Fruit fly (Drosophila melanogaster): ENCODE results near the gene CG31055.

CG31055 gene

dm6 chr3R:27636010-27636584 lies 51.8 kb downstream of the CG31055 start, which contains the start of the genes CG5611 and Mtl (continued):
- TF ChIP-seq Sox100B (GFP tag; optimal IDR thresholded peaks at IDR 0.05) = peak; percentile 99
- TF ChIP-seq CG10565 (GFP tag; optimal IDR thresholded peaks at IDR 0.05) = peak; percentile 97
- TF ChIP-seq Sin3A (optimal IDR thresholded peaks at IDR 0.05) = peak; percentile 73
- peak; percentile 93 for TF ChIP-seq Bdp1 (GFP tag; optimal IDR thresholded peaks at IDR 0.05)
- TF ChIP-seq gro (GFP tag; optimal IDR thresholded peaks at IDR 0.05) = peak; percentile 97
- TF ChIP-seq dimm (GFP tag; IDR thresholded peaks at IDR 0.05) = peak; percentile 99
- peak; percentile 93 for TF ChIP-seq NC2α (GFP tag; optimal IDR thresholded peaks at IDR 0.05)
- TF ChIP-seq dmrt99B (tag; optimal IDR thresholded peaks at IDR 0.05) = peak; percentile 100
- peak; percentile 100 for TF ChIP-seq CG3847 (GFP tag; IDR thresholded peaks at IDR 0.05)
- no peak for TF ChIP-seq Lpt (GFP tag; optimal IDR thresholded peaks at IDR 0.05)
- TF ChIP-seq kah (GFP tag; optimal IDR thresholded peaks at IDR 0.05) = peak; percentile 98
- TF ChIP-seq CG17612 (GFP tag; IDR thresholded peaks at IDR 0.05) = peak; percentile 100
- peak; percentile 97 for TF ChIP-seq fu2 (GFP tag; optimal IDR thresholded peaks at IDR 0.05)
- TF ChIP-seq unc-4 (GFP tag; IDR thresholded peaks at IDR 0.05; ENCODE audit: partially characterized antibody) = no peak
- peak; percentile 97 for TF ChIP-seq Hmx (GFP tag; optimal IDR thresholded peaks at IDR 0.05)
- peak; percentile 100 for TF ChIP-seq CG17359 (tag; optimal IDR thresholded peaks at IDR 0.05)
- peak; percentile 100 for TF ChIP-seq toy (GFP tag; IDR thresholded peaks at IDR 0.05)
- peak; percentile 100 for TF ChIP-seq CoRest (tag; optimal IDR thresholded peaks at IDR 0.05)
- peak; percentile 99 for TF ChIP-seq sug (tag; optimal IDR thresholded peaks at IDR 0.05)
- peak; percentile 84 for TF ChIP-seq CG15479 (GFP tag; optimal IDR thresholded peaks at IDR 0.05)
- 0 out of 2 replicates have a peak, but pooled peaks have one; percentile 9 for TF ChIP-seq nerfin-2 (GFP tag; IDR thresholded peaks at IDR 0.05; ENCODE audit: partially characterized antibody)
- TF ChIP-seq Stat92E (GFP tag; optimal IDR thresholded peaks at IDR 0.05) = peak in 1 of 3 experiments; percentile 96
- TF ChIP-seq CG30020 (tag; optimal IDR thresholded peaks at IDR 0.05) = peak; percentile 93
- peak; percentile 99 for TF ChIP-seq CG1603 (tag; optimal IDR thresholded peaks at IDR 0.05)
- TF ChIP-seq CG13287 (GFP tag; IDR thresholded peaks at IDR 0.05; ENCODE audit: partially characterized antibody) = peak; percentile 28; the same call in 1 of the 2 replicates
- TF ChIP-seq Oli (tag; optimal IDR thresholded peaks at IDR 0.05) = peak; percentile 100
- TF ChIP-seq CG4707 (GFP tag; optimal IDR thresholded peaks at IDR 0.05) = peak; percentile 97
- peak; percentile 100 for TF ChIP-seq phol (tag; optimal IDR thresholded peaks at IDR 0.05)
- no peak for TF ChIP-seq h (optimal IDR thresholded peaks at IDR 0.05)
- TF ChIP-seq HLH3B (GFP tag; IDR thresholded peaks at IDR 0.05) = peak; percentile 100
- peak; percentile 99 for TF ChIP-seq CG11504 (tag; optimal IDR thresholded peaks at IDR 0.05)
- TF ChIP-seq slbo (GFP tag; IDR thresholded peaks at IDR 0.05) = peak; percentile 100
- peak; percentile 100 for TF ChIP-seq CG10959 (GFP tag; IDR thresholded peaks at IDR 0.05)
- TF ChIP-seq Meics (GFP tag; optimal IDR thresholded peaks at IDR 0.05) = peak; percentile 100
- peak; percentile 100 for TF ChIP-seq CG4730 (GFP tag; IDR thresholded peaks at IDR 0.05)
- TF ChIP-seq dm (GFP tag; optimal IDR thresholded peaks at IDR 0.05) = peak; percentile 96
- TF ChIP-seq dmrt11E (tag; optimal IDR thresholded peaks at IDR 0.05) = peak; percentile 100
- peak; percentile 95 for TF ChIP-seq slp2 (GFP tag; optimal IDR thresholded peaks at IDR 0.05)
- TF ChIP-seq slou (GFP tag; optimal IDR thresholded peaks at IDR 0.05) = peak; percentile 100
- peak; percentile 100 for TF ChIP-seq Fer2 (tag; optimal IDR thresholded peaks at IDR 0.05)
- TF ChIP-seq peb (GFP tag; IDR thresholded peaks at IDR 0.05) = peak; percentile 100
- no peak for TF ChIP-seq CG2129 (GFP tag; IDR thresholded peaks at IDR 0.05; ENCODE audit: partially characterized antibody)
- TF ChIP-seq CG3407 (GFP tag; optimal IDR thresholded peaks at IDR 0.05) = peak; percentile 99
- TF ChIP-seq CG5245 (GFP tag; optimal IDR thresholded peaks at IDR 0.05) = peak; percentile 99
- peak; percentile 98 for TF ChIP-seq CG13624 (GFP tag; optimal IDR thresholded peaks at IDR 0.05)
- TF ChIP-seq CG12071 (GFP tag; optimal IDR thresholded peaks at IDR 0.05) = peak; percentile 99
- peak; percentile 99 for TF ChIP-seq mam (GFP tag; optimal IDR thresholded peaks at IDR 0.05)
- TF ChIP-seq CG16779 (GFP tag; IDR thresholded peaks at IDR 0.05) = peak; percentile 100
- peak; percentile 99 for TF ChIP-seq grau (tag; optimal IDR thresholded peaks at IDR 0.05)
- peak; percentile 100 for TF ChIP-seq CG9727 (GFP tag; optimal IDR thresholded peaks at IDR 0.05)
